Worm (Caenorhabditis elegans) whole organism, young adult: Measurements from ENCODE around the gene R07B7.8.

ENCODE experiments used
- aptf-2 ChIP-seq: fragments of 200-800 bp; sonication (Bioruptor generic); conservative IDR thresholded peaks from 2 replicates; pipeline ENCODE4 v1.3.6; 2022; ENCODE audit warnings: missing genetic modification reagents, missing genetic modification characterization, missing compliant biosample characterization
- lsy-27 ChIP-seq: sonication (generic microtip); optimal IDR thresholded peaks from 2 replicates; lab custom pipeline; 2017; ENCODE audit warnings: missing genetic modification characterization, mild to moderate bottlenecking, missing compliant biosample characterization, antibody characterized with exemption, missing genotype, borderline replicate concordance; ENCODE audit not compliant: insufficient read depth
- pha-4 ChIP-seq: fragments of 150-350 bp; sonication (generic microtip); optimal IDR thresholded peaks from 2 replicates; lab custom pipeline; 2014; ENCODE audit warnings: missing biosample characterization, missing genetic modification reagents, missing genetic modification characterization

DNA sequence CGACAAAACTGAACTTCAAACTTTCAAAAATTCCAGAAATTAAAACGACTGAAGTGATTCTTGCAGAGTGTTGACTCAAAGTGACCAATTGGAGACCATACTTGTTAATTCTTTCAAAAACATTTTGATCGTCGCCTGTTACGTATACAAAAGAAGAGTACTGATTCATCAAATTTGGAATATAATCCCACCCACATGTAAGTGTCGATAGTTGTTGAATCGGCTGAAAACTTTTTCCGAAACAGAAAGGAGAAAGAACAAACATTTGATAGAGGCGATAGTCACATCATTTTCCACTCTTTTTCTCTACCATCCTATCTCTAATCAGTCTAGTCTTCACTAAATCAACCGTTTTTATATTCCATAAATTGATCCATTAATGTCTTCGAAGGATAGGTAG, 19.8 kb upstream of the R07B7.8 start, which contains the start of gene nhr-153:
- TF ChIP-seq pha-4 (no peak), lsy-27 (tag; lab: Kevin White, UChicago) (no peak), aptf-2 (GFP tag; lab: Robert Waterston, UW) (no peak)
